Worm (Caenorhabditis elegans): ENCODE measurements around the gene dod-17.

- TF ChIP-seq ztf-18 (tag; optimal IDR thresholded peaks at IDR 0.05) (no peak), B0261.1 (tag; optimal IDR thresholded peaks at IDR 0.05) (no peak), mel-28 (tag; optimal IDR thresholded peaks at IDR 0.05; ENCODE audit: borderline replicate concordance) (no peak), F49E8.2 (tag; optimal IDR thresholded peaks at IDR 0.05; ENCODE audit: insufficient read depth) (no peak), efl-1 (GFP tag; optimal IDR thresholded peaks at IDR 0.05) (no peak), ama-1 (optimal IDR thresholded peaks at IDR 0.05) (no peak), ama-1 (GFP tag; optimal IDR thresholded peaks at IDR 0.05) (no peak), nhr-27 (tag; optimal IDR thresholded peaks at IDR 0.05) (no peak), lin-54 (GFP tag; optimal IDR thresholded peaks at IDR 0.05) (no peak), pha-4 (tag; optimal IDR thresholded peaks at IDR 0.05) (no peak), ceh-27 (GFP tag; optimal IDR thresholded peaks at IDR 0.05) (no peak)
These were observed 34.8 kb upstream of the dod-17 start, which contains the start of gene dod-24 for ce11 chrIV:12941254-12941653.

Data from whole organism, young adult.